Worm (Caenorhabditis elegans): ENCODE results near the gene ugt-47.

The ugt-47 gene

DNA sequence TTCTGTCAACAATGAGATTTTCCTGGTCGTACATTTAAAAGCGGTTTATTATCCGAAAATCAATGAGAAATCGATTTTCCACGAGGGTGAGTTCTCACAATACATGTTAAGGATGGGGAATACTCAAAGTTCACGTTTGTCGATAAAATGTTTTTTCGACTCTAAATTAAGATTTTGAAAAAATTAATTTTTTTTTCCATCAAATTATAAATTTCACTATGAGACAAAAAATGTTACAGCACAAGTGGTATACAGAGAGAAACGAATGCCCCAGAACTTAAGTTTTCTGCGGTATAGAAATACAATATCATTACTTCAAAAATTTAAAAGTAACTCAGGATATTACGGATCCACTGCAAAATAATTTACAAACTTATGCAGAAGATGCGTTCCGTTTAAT lies 20.2 kb downstream of the ugt-47 start, which contains the start of gene R04B5.1:
Gene R04B5.1, minus strand, starts transcription at position 101 of the 400 bp plus-strand sequence.
- no peak for TF ChIP-seq sptf-1 (tag; optimal IDR thresholded peaks at IDR 0.05)

DNA sequence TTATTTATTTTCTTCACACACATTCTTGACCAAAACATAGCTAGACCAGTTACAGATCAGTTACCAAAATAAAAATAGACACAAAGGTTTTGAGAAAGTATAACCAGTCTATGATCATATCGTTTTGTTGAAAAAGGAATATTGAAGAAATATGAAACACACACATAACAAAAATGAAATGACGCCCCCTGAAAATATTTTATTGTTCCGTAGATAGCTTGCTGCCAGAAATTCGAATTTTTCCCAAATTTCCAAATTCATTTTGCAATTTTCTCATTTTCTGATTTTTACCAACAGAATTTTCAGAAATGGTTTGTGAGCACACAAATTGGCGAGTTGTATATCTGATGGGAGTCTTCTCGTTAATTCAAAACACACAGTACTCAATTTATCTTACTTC lies 23.0 kb downstream of the ugt-47 start, which contains the start of gene F57A8.7:
Gene F57A8.7, plus strand, starts transcription at position 301 of the 400 bp plus-strand sequence.
- TF ChIP-seq ceh-43 (GFP tag; optimal IDR thresholded peaks at IDR 0.05), result no peak
- no peak for TF ChIP-seq drap-1 (GFP tag; optimal IDR thresholded peaks at IDR 0.05)
- TF ChIP-seq blmp-1 (tag; optimal IDR thresholded peaks at IDR 0.05), result no peak
- no peak for TF ChIP-seq sem-2 (GFP tag; optimal IDR thresholded peaks at IDR 0.05)
- TF ChIP-seq cnd-1 (tag; optimal IDR thresholded peaks at IDR 0.05), result no peak
- TF ChIP-seq ztf-11 (tag; optimal IDR thresholded peaks at IDR 0.05), result no peak
- no peak for TF ChIP-seq elt-1 (tag; optimal IDR thresholded peaks at IDR 0.05; ENCODE audit: borderline replicate concordance, insufficient read depth)
- TF ChIP-seq ham-2 (GFP tag; optimal IDR thresholded peaks at IDR 0.05), result no peak
- TF ChIP-seq elt-3 (tag; optimal IDR thresholded peaks at IDR 0.05), result no peak
- TF ChIP-seq nhr-237 (tag; optimal IDR thresholded peaks at IDR 0.05), result no peak

DNA sequence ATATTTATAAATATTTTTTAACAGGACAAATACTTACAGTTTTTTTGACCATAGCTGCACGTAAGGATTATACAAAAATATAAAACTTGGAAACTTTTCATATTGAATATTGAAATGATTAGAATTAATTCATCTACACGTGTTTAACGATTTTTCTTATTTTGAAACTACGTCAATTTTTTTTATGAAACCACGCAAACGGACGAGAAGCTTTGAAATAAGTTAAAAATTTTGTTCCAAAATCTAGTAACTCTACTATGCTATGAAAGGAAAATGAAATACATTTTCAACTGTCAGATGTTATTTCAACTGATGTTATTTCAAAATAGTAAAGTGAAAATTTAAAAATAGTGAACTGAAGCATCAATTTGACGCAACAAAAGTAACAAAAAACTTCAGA lies 24.6 kb downstream of the ugt-47 start, which contains the start of gene F57A8.6:
Gene F57A8.6, minus strand, starts transcription at position 101 of the 400 bp plus-strand sequence.
- TF ChIP-seq mls-2 (tag; optimal IDR thresholded peaks at IDR 0.05) (no peak), nhr-2 (tag; optimal IDR thresholded peaks at IDR 0.05) (no peak), snpc-4 (tag; optimal IDR thresholded peaks at IDR 0.05) (no peak), lin-13 (tag; optimal IDR thresholded peaks at IDR 0.05) (no peak), flh-1 (GFP tag; optimal IDR thresholded peaks at IDR 0.05) (no peak), unc-120 (tag; optimal IDR thresholded peaks at IDR 0.05; ENCODE audit: poor library complexity, severe bottlenecking) (no peak), unc-62 (GFP tag; optimal IDR thresholded peaks at IDR 0.05) (no peak), drap-1 (GFP tag; optimal IDR thresholded peaks at IDR 0.05) (no peak), ceh-83 (GFP tag; optimal IDR thresholded peaks at IDR 0.05) (no peak)

DNA sequence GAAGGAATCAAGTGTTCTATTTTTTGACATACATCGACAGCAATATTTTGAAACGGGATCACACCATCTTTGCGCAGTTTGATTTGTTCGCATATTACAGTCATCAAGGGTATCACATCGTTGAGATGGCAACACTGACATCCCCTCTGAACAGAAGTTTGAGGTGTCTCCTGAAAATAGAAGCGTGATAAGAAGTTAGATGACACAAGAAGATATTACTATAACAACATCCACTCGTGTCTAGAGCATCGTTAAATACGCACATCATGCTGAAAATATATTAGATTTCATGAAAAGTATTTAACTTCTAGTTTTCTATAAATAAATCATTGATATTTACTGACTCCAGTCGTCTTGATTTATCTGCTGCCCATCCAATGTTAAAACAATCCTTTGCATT lies 25.7 kb downstream of the ugt-47 start:
- TF ChIP-seq zip-8 (tag; optimal IDR thresholded peaks at IDR 0.05), result no peak
- TF ChIP-seq elt-1 (tag; optimal IDR thresholded peaks at IDR 0.05; ENCODE audit: borderline replicate concordance, insufficient read depth), result no peak

DNA sequence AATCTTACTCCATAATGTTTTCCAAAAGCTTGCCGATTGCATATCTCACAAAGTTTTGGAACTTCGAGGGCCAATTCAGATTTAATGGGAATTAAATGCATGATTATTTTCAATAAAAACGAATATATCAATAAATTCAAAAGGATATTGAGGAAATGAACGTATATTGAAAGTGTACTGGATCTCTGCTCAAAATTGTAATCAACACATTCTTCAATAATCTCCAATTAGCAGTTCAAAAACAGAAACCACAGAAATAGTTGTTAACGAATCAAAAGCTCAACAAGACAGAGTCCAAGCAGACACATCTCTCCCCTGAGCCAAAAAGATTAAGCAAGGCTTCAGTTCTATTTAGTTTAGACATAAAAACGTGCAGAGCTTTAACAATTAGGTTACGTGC lies 27.9 kb downstream of the ugt-47 start, which contains the start of gene nhr-192:
Gene nhr-192, minus strand, starts transcription at position 101 of the 400 bp plus-strand sequence.
- TF ChIP-seq mep-1 (tag; optimal IDR thresholded peaks at IDR 0.05) (no peak), nhr-237 (tag; optimal IDR thresholded peaks at IDR 0.05) (no peak)

DNA sequence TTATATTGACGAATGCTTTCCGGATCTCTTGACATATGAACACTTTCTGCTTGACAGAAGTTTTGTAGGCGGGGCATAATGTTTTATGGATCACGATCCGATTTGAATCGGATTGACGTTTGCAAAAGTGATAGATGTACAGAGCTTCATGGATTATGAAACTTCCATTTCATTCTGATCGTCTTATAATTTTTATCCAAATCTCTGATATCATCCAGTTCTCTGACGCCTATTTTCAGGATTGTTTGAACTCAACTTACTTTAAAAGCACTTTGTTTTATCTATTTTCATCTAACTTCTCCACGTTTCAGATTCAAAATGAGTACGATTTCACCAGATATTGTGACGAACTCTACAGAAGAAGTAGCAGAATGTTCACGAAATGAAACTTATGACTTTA lies 31.6 kb downstream of the ugt-47 start, which contains the start of gene npr-39:
Gene npr-39, plus strand, starts transcription at position 301 of the 400 bp plus-strand sequence.
- no peak for TF ChIP-seq ham-2 (GFP tag; optimal IDR thresholded peaks at IDR 0.05)
- TF ChIP-seq ceh-43 (GFP tag; optimal IDR thresholded peaks at IDR 0.05), result no peak
- TF ChIP-seq drap-1 (GFP tag; optimal IDR thresholded peaks at IDR 0.05), result no peak
- TF ChIP-seq nhr-28 (tag; optimal IDR thresholded peaks at IDR 0.05), result no peak
- no peak for TF ChIP-seq mls-2 (tag; optimal IDR thresholded peaks at IDR 0.05)
- no peak for TF ChIP-seq nhr-2 (tag; optimal IDR thresholded peaks at IDR 0.05)
- TF ChIP-seq lin-32 (GFP tag; optimal IDR thresholded peaks at IDR 0.05), result no peak
- no peak for TF ChIP-seq pha-4 (tag; optimal IDR thresholded peaks at IDR 0.05)
- TF ChIP-seq mep-1 (tag; optimal IDR thresholded peaks at IDR 0.05), result no peak

DNA sequence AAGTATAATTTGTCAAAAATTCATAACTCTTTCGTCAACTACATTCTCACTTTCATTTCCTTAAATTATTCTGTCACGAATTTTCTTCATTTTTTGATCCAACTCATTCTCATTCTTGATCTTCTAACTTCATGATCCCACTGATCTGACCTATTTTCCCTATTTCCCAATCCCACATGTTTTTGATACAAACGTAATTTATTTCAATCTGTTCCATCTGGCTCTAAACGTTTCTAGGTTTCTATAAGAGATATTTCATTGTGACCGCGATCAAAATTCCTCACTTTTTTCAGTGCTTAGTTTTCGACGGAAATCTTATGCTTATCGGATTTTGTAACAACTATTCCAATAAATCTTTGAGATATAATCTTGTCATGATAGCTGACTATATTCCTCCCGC lies 32.7 kb downstream of the ugt-47 start:
- no peak for TF ChIP-seq ztf-11 (tag; optimal IDR thresholded peaks at IDR 0.05)
- no peak for TF ChIP-seq lin-32 (GFP tag; optimal IDR thresholded peaks at IDR 0.05)
- TF ChIP-seq pha-4 (tag; optimal IDR thresholded peaks at IDR 0.05), result no peak
- no peak for TF ChIP-seq snpc-4 (tag; optimal IDR thresholded peaks at IDR 0.05)
- TF ChIP-seq lsy-2 (tag; optimal IDR thresholded peaks at IDR 0.05), result no peak
- TF ChIP-seq mls-2 (tag; optimal IDR thresholded peaks at IDR 0.05), result no peak
- no peak for TF ChIP-seq ces-1 (GFP tag; optimal IDR thresholded peaks at IDR 0.05)
- TF ChIP-seq cnd-1 (tag; optimal IDR thresholded peaks at IDR 0.05), result no peak
- no peak for TF ChIP-seq ceh-83 (GFP tag; optimal IDR thresholded peaks at IDR 0.05)
- TF ChIP-seq lin-13 (tag; optimal IDR thresholded peaks at IDR 0.05), result no peak
- TF ChIP-seq hlh-1 (tag; optimal IDR thresholded peaks at IDR 0.05), result no peak
- TF ChIP-seq unc-120 (tag; optimal IDR thresholded peaks at IDR 0.05; ENCODE audit: poor library complexity, severe bottlenecking), result no peak
- no peak for TF ChIP-seq unc-39 (tag; optimal IDR thresholded peaks at IDR 0.05)
- no peak for TF ChIP-seq nhr-2 (tag; optimal IDR thresholded peaks at IDR 0.05)
- no peak for TF ChIP-seq elt-1 (tag; optimal IDR thresholded peaks at IDR 0.05; ENCODE audit: borderline replicate concordance, insufficient read depth)
- no peak for TF ChIP-seq unc-62 (GFP tag; optimal IDR thresholded peaks at IDR 0.05)
- no peak for TF ChIP-seq zip-8 (tag; optimal IDR thresholded peaks at IDR 0.05)
